Worm (Caenorhabditis elegans): ENCODE data around the gene chil-22.

Gene chil-22

ce11 chrII:9445368-9445767 lies 20.6 kb downstream of the chil-22 start, which contains the start of gene R09D1.13:
R09D1.13 (minus strand) TSS chrII:9445468.
- TF ChIP-seq ceh-90 (tag; optimal IDR thresholded peaks at IDR 0.05), result no peak

ce11 chrII:9443522-9443921 lies 22.5 kb downstream of the chil-22 start, which contains the start of gene chil-15:
chil-15 (minus strand) TSS chrII:9443622.
- TF ChIP-seq unc-130 (tag; optimal IDR thresholded peaks at IDR 0.05), result no peak
- no peak for TF ChIP-seq nhr-71 (tag; optimal IDR thresholded peaks at IDR 0.05)
- no peak for TF ChIP-seq C04F5.9 (tag; optimal IDR thresholded peaks at IDR 0.05)
- TF ChIP-seq nhr-20 (tag; optimal IDR thresholded peaks at IDR 0.05), result no peak
- no peak for TF ChIP-seq dpl-1 (GFP tag; optimal IDR thresholded peaks at IDR 0.05)
- TF ChIP-seq ceh-63 (GFP tag; optimal IDR thresholded peaks at IDR 0.05), result no peak
- TF ChIP-seq vab-15 (tag; optimal IDR thresholded peaks at IDR 0.05), result no peak
- TF ChIP-seq alr-1 (tag; optimal IDR thresholded peaks at IDR 0.05; ENCODE audit: borderline replicate concordance), result no peak
- no peak for TF ChIP-seq sptf-1 (tag; optimal IDR thresholded peaks at IDR 0.05)
- TF ChIP-seq grh-1 (GFP tag; IDR thresholded peaks at IDR 0.05), result no peak

- no peak for TF ChIP-seq vab-15 (tag; optimal IDR thresholded peaks at IDR 0.05)
- TF ChIP-seq elt-2 (tag; optimal IDR thresholded peaks at IDR 0.05), result no peak
- TF ChIP-seq nhr-84 (tag; optimal IDR thresholded peaks at IDR 0.05), result no peak
- no peak for TF ChIP-seq ceh-88 (GFP tag; IDR thresholded peaks at IDR 0.05)
- TF ChIP-seq C04F5.9 (tag; optimal IDR thresholded peaks at IDR 0.05), result no peak
- no peak for TF ChIP-seq nhr-12 (tag; optimal IDR thresholded peaks at IDR 0.05)
- no peak for TF ChIP-seq C16A3.4 (tag; optimal IDR thresholded peaks at IDR 0.05)
- no peak for TF ChIP-seq nhr-76 (tag; optimal IDR thresholded peaks at IDR 0.05)
- no peak for TF ChIP-seq ces-1 (GFP tag; optimal IDR thresholded peaks at IDR 0.05)
- no peak for TF ChIP-seq nhr-85 (tag)
- TF ChIP-seq snpc-4 (tag; optimal IDR thresholded peaks at IDR 0.05), result no peak
- TF ChIP-seq ceh-90 (tag; optimal IDR thresholded peaks at IDR 0.05), result no peak
- TF ChIP-seq skn-1 (tag; optimal IDR thresholded peaks at IDR 0.05), result no peak
- TF ChIP-seq swsn-7 (tag; optimal IDR thresholded peaks at IDR 0.05), result no peak
- TF ChIP-seq unc-30 (tag; optimal IDR thresholded peaks at IDR 0.05), result no peak
Observed at ce11 chrII:9441838-9442237, 24.2 kb downstream of the chil-22 start, which contains the start of gene chil-16. chil-16 (minus strand) TSS chrII:9441938.

- TF ChIP-seq sup-37 (GFP tag; optimal IDR thresholded peaks at IDR 0.05) (no peak), ceh-82 (tag; optimal IDR thresholded peaks at IDR 0.05) (no peak), skn-1 (tag; optimal IDR thresholded peaks at IDR 0.05) (no peak), ceh-88 (GFP tag; IDR thresholded peaks at IDR 0.05) (no peak), lin-35 (GFP tag; optimal IDR thresholded peaks at IDR 0.05) (no peak), nhr-84 (tag; optimal IDR thresholded peaks at IDR 0.05) (no peak), nhr-237 (tag; optimal IDR thresholded peaks at IDR 0.05) (no peak), irx-1 (tag; optimal IDR thresholded peaks at IDR 0.05) (no peak), nhr-11 (tag; optimal IDR thresholded peaks at IDR 0.05) (no peak), dpl-1 (GFP tag; optimal IDR thresholded peaks at IDR 0.05) (no peak), sptf-1 (tag; optimal IDR thresholded peaks at IDR 0.05) (no peak), pqm-1 (tag; optimal IDR thresholded peaks at IDR 0.05) (no peak), ama-1 (optimal IDR thresholded peaks at IDR 0.05) (no peak), ztf-11 (tag; optimal IDR thresholded peaks at IDR 0.05) (no peak), vab-15 (tag; optimal IDR thresholded peaks at IDR 0.05) (no peak), ets-5 (GFP tag; IDR thresholded peaks at IDR 0.05) (no peak), efl-3 (GFP tag; optimal IDR thresholded peaks at IDR 0.05) (no peak)
Observed at ce11 chrII:9440060-9440459, 25.9 kb downstream of the chil-22 start, which contains the start of gene chil-17. chil-17 (minus strand) TSS chrII:9440160.

ce11 chrII:9438853-9439252 lies 27.1 kb downstream of the chil-22 start:
- TF ChIP-seq egl-13 (tag; optimal IDR thresholded peaks at IDR 0.05) (no peak), fkh-8 (tag; optimal IDR thresholded peaks at IDR 0.05) (no peak), nhr-71 (tag; optimal IDR thresholded peaks at IDR 0.05) (no peak), ceh-63 (GFP tag; optimal IDR thresholded peaks at IDR 0.05) (no peak), nhr-20 (tag; optimal IDR thresholded peaks at IDR 0.05) (no peak), ceh-88 (GFP tag; IDR thresholded peaks at IDR 0.05) (no peak), unc-30 (tag; optimal IDR thresholded peaks at IDR 0.05) (no peak)

All from whole organism, L1 larva.